Fruit fly (Drosophila melanogaster) S2 (cell line): ENCODE data around the gene ND-24L.

Experiments
- CG8478 ChIP-seq: fragments of >200 bp; optimal IDR thresholded peaks from 2 replicates; lab custom pipeline; 2018
- CTCF ChIP-seq, 2 experiments: fragments of >200 bp; optimal IDR thresholded peaks; 2 replicates each; lab custom pipeline; 2018

DNA sequence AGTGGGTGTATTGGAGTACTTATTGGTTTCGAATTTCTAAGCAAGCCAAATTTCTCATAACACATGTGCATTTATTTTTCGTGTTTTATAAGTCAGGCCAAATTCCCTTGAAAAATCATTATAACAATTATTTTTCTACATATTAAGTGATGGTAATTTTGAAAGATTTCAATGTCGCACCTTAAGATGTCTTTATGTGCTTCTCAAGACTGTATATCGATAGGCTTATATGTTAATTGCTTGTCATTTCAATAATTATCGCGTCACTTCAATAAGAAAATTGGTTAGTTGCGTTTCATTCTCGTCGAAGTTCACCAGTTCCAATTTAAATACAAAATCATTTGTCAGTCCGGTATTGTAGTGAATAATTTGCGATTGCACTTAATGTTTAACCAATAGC, 30.9 kb upstream of the ND-24L start, which contains the start of gene CG7692:
- no peak for TF ChIP-seq CTCF (optimal IDR thresholded peaks at IDR 0.05; lab: Kevin White, UChicago)
- no peak for TF ChIP-seq CG8478 (lab: Kevin White, UChicago)
